Worm (Caenorhabditis elegans): Measurements from ENCODE around the gene K02D10.2.

The K02D10.2 gene

DNA sequence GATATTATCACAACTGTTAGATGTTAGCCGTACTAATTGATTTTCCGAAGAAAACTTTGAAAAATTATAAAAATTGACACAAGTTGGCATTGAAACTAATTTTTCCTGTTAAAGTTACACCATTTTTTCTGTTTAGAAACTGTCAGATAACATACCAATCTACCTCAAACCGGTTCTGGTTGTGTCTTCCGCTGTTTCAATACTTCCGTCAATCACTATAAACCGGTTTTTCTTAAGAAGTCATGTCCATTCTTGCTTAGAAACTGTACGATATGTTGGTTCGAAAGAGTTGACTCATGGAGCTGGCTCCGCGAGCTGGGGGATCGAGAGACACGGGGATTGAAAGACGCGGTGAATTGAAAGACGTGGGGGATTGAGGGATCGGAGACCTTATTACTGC, 819 bp downstream of the K02D10.2 start (continued):
- TF ChIP-seq zip-4 (GFP tag; optimal IDR thresholded peaks at IDR 0.05), result no peak
- no peak for TF ChIP-seq F16B12.6 (tag; optimal IDR thresholded peaks at IDR 0.05)
- TF ChIP-seq nhr-20 (tag; optimal IDR thresholded peaks at IDR 0.05), result no peak
- no peak for TF ChIP-seq efl-1 (optimal IDR thresholded peaks at IDR 0.05)
- TF ChIP-seq efl-1 (GFP tag; optimal IDR thresholded peaks at IDR 0.05 in 1 of 2), result no peak
- TF ChIP-seq ceh-63 (GFP tag; optimal IDR thresholded peaks at IDR 0.05), result no peak
- no peak for TF ChIP-seq mep-1 (tag; optimal IDR thresholded peaks at IDR 0.05)
- TF ChIP-seq pqm-1 (tag; optimal IDR thresholded peaks at IDR 0.05), result no peak
- no peak for TF ChIP-seq mdl-1 (tag; optimal IDR thresholded peaks at IDR 0.05)
- no peak for TF ChIP-seq fkh-10 (GFP tag; optimal IDR thresholded peaks at IDR 0.05)
- no peak for TF ChIP-seq egl-27 (tag; optimal IDR thresholded peaks at IDR 0.05)
- no peak for TF ChIP-seq unc-98 (GFP tag; IDR thresholded peaks at IDR 0.05)
- no peak for TF ChIP-seq nhr-19 (GFP tag; conservative IDR thresholded peaks at IDR 0.05)
- peak; percentile 3 for TF ChIP-seq tbx-2 (tag; optimal IDR thresholded peaks at IDR 0.05)
- TF ChIP-seq snpc-4 (tag; optimal IDR thresholded peaks at IDR 0.05), result no peak
- no peak for TF ChIP-seq ceh-88 (GFP tag; IDR thresholded peaks at IDR 0.05)

ce11 chrIII:8769253-8769652, 1.8 kb downstream of the K02D10.2 start, which contains the start of gene K02D10.1:
K02D10.1 (plus strand) TSS chrIII:8769536.
- TF ChIP-seq unc-130 (tag; optimal IDR thresholded peaks at IDR 0.05) (no peak), fkh-4 (tag; optimal IDR thresholded peaks at IDR 0.05; ENCODE audit: borderline replicate concordance) (no peak), pax-3 (tag; optimal IDR thresholded peaks at IDR 0.05) (no peak), rnt-1 (tag; optimal IDR thresholded peaks at IDR 0.05) (no peak), lin-15B (tag; optimal IDR thresholded peaks at IDR 0.05) (no peak), Y116A8C.19 (tag; optimal IDR thresholded peaks at IDR 0.05; ENCODE audit: borderline replicate concordance) (no peak), hlh-17 (GFP tag; optimal IDR thresholded peaks at IDR 0.05; ENCODE audit: borderline replicate concordance) (no peak), swsn-7 (tag; optimal IDR thresholded peaks at IDR 0.05) (no peak), snu-23 (GFP tag; optimal IDR thresholded peaks at IDR 0.05) (no peak), ztf-11 (tag; optimal IDR thresholded peaks at IDR 0.05) (no peak), ama-1 (optimal IDR thresholded peaks at IDR 0.05) (no peak), nhr-84 (tag; optimal IDR thresholded peaks at IDR 0.05) (no peak), hpl-2 (GFP tag; optimal IDR thresholded peaks at IDR 0.05) (no peak), F16B12.6 (tag; optimal IDR thresholded peaks at IDR 0.05) (no peak), snpc-4 (tag; optimal IDR thresholded peaks at IDR 0.05) (no peak), fos-1 (tag; optimal IDR thresholded peaks at IDR 0.05) (no peak), C16A3.4 (tag; optimal IDR thresholded peaks at IDR 0.05) (no peak)

DNA sequence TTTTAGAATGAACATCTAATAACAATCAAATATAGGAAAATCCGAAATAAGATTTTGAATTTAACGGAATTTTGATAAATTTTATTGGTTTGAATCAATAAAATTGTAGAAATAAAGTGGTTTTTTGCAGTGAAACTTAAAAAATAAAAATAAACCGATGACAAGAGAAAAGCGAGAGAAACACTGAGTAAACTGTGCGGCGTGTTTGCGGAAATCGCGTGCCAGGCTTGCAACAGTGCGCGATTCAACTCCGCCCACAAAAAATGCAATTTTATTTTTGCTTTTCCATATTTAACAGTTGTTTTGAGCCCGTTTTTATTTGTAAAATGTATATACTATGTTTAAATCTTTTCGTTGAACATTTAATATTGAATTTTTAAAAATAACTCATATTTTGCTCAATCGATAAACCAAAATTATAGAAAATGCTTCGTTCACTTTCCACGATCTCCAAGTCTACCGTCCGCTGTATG, 3.1 kb downstream of the K02D10.2 start, which contains the start of gene mtss-1:
Gene mtss-1, plus strand, starts transcription at position 423 of the 473 bp plus-strand sequence.
- TF ChIP-seq lin-15B (tag; optimal IDR thresholded peaks at IDR 0.05) (peak; percentile 15), jun-1 (tag; optimal IDR thresholded peaks at IDR 0.05) (no peak), unc-86 (tag; optimal IDR thresholded peaks at IDR 0.05) (peak; percentile 15), dpl-1 (GFP tag; optimal IDR thresholded peaks at IDR 0.05) (peak; percentile 11 to 59 (median 56)), egl-27 (tag; optimal IDR thresholded peaks at IDR 0.05) (no peak), hlh-4 (tag; optimal IDR thresholded peaks at IDR 0.05) (peak; percentile 5), rnt-1 (tag; optimal IDR thresholded peaks at IDR 0.05) (peak; percentile 78), nhr-90 (tag; optimal IDR thresholded peaks at IDR 0.05; ENCODE audit: poor library complexity) (peak; percentile 62), nhr-71 (tag; optimal IDR thresholded peaks at IDR 0.05) (peak; percentile 69), hpl-2 (GFP tag; optimal IDR thresholded peaks at IDR 0.05) (peak; percentile 60), lir-3 (tag; optimal IDR thresholded peaks at IDR 0.05; ENCODE audit: poor library complexity) (peak; percentile 39), nhr-20 (tag; optimal IDR thresholded peaks at IDR 0.05) (peak; percentile 62), skn-1 (tag; optimal IDR thresholded peaks at IDR 0.05) (peak; percentile 64), xbp-1 (tag; optimal IDR thresholded peaks at IDR 0.05) (peak; percentile 55), mep-1 (tag; optimal IDR thresholded peaks at IDR 0.05) (peak; percentile 32), unc-62 (GFP tag; optimal IDR thresholded peaks at IDR 0.05) (no peak), mab-9 (GFP tag; IDR thresholded peaks at IDR 0.05) (no peak), ztf-11 (tag; optimal IDR thresholded peaks at IDR 0.05) (peak in 1 of 2 experiments; percentile 42), snpc-4 (tag; optimal IDR thresholded peaks at IDR 0.05) (peak; percentile 46), C34B4.2 (tag; optimal IDR thresholded peaks at IDR 0.05) (no peak), zag-1 (tag; optimal IDR thresholded peaks at IDR 0.05) (no peak), mdl-1 (tag; optimal IDR thresholded peaks at IDR 0.05) (peak in 1 of 2 experiments; percentile 2), dsc-1 (tag; optimal IDR thresholded peaks at IDR 0.05) (peak; percentile 65), lin-35 (GFP tag; optimal IDR thresholded peaks at IDR 0.05) (peak; percentile 45 to 67), lin-14 (GFP tag; optimal IDR thresholded peaks at IDR 0.05) (peak; percentile 50), lin-13 (GFP tag; optimal IDR thresholded peaks at IDR 0.05) (peak; percentile 3), elt-3 (tag; optimal IDR thresholded peaks at IDR 0.05) (peak in 1 of 6 experiments; percentile 5)
